Worm (Caenorhabditis elegans) whole organism, mixed stage, embryonic: Measurements from ENCODE around the gene Y43F8B.9.

Experiments
- M03D4.4 ChIP-seq: sonication (generic microtip); optimal IDR thresholded peaks from 2 replicates; lab custom pipeline; 2017; ENCODE audit warnings: mild to moderate bottlenecking, missing genetic modification characterization, missing compliant biosample characterization
- bed-3 ChIP-seq: fragments of 200-800 bp; sonication (Bioruptor generic); optimal IDR thresholded peaks from 3 replicates; lab custom pipeline; 2018; ENCODE audit warnings: mild to moderate bottlenecking, missing genetic modification characterization, moderate library complexity, missing compliant biosample characterization
- ceh-39 ChIP-seq: fragments of 150-350 bp; optimal IDR thresholded peaks from 2 replicates; lab custom pipeline; 2014; ENCODE audit warnings: missing biosample characterization, missing genetic modification characterization
- ceh-43 ChIP-seq: fragments of 200-800 bp; sonication (Bioruptor generic); optimal IDR thresholded peaks from 2 replicates; lab custom pipeline; 2018; ENCODE audit warnings: mild to moderate bottlenecking, missing genetic modification characterization, moderate library complexity, missing compliant biosample characterization
- ceh-83 ChIP-seq: fragments of 200-800 bp; sonication (Bioruptor generic); optimal IDR thresholded peaks from 2 replicates; lab custom pipeline; 2018; ENCODE audit warnings: mild to moderate bottlenecking, missing genetic modification characterization, missing compliant biosample characterization
- ces-1 ChIP-seq: fragments of 150-350 bp; optimal IDR thresholded peaks from 2 replicates; lab custom pipeline; 2014; ENCODE audit warnings: missing biosample characterization, missing genetic modification reagents, missing genetic modification characterization
- cnd-1 ChIP-seq: fragments of 200-800 bp; sonication (Bioruptor generic); optimal IDR thresholded peaks from 2 replicates; lab custom pipeline; 2018; ENCODE audit warnings: mild to moderate bottlenecking, missing genetic modification characterization, missing compliant biosample characterization
- drap-1 ChIP-seq: fragments of 200-800 bp; sonication (Bioruptor generic); optimal IDR thresholded peaks from 3 replicates; lab custom pipeline; 2018; ENCODE audit warnings: mild to moderate bottlenecking, missing genetic modification characterization, missing compliant biosample characterization
- elt-1 ChIP-seq: sonication (generic microtip); optimal IDR thresholded peaks from 2 replicates; lab custom pipeline; 2017; ENCODE audit warnings: missing genetic modification characterization, mild to moderate bottlenecking, missing compliant biosample characterization, antibody characterized with exemption, moderate library complexity, borderline replicate concordance; ENCODE audit not compliant: insufficient read depth
- flh-1 ChIP-seq: fragments of 200-800 bp; sonication (Bioruptor generic); optimal IDR thresholded peaks from 2 replicates; lab custom pipeline; 2018; ENCODE audit warnings: mild to moderate bottlenecking, missing genetic modification characterization, moderate library complexity, missing compliant biosample characterization
- ham-2 ChIP-seq: fragments of 200-800 bp; sonication (Bioruptor generic); optimal IDR thresholded peaks from 2 replicates; lab custom pipeline; 2018; ENCODE audit warnings: mild to moderate bottlenecking, missing genetic modification characterization, missing compliant biosample characterization
- hlh-1 ChIP-seq: fragments of 150-350 bp; optimal IDR thresholded peaks from 2 replicates; lab custom pipeline; 2014; ENCODE audit warnings: missing biosample characterization, missing genetic modification reagents, missing genetic modification characterization
- lin-13 ChIP-seq: fragments of 150-350 bp; optimal IDR thresholded peaks from 2 replicates; lab custom pipeline; 2014; ENCODE audit warnings: missing biosample characterization, missing genetic modification characterization
- lin-32 ChIP-seq: fragments of 200-800 bp; sonication (Bioruptor generic); optimal IDR thresholded peaks from 2 replicates; lab custom pipeline; 2018; ENCODE audit warnings: mild to moderate bottlenecking, missing genetic modification characterization, missing compliant biosample characterization
- mab-5 ChIP-seq: fragments of 150-350 bp; optimal IDR thresholded peaks from 2 replicates; lab custom pipeline; 2014; ENCODE audit warnings: missing biosample characterization, missing genetic modification characterization
- mep-1 ChIP-seq: fragments of 150-350 bp; optimal IDR thresholded peaks from 2 replicates; lab custom pipeline; 2017; ENCODE audit warnings: missing biosample characterization, missing genetic modification reagents, missing genetic modification characterization, inconsistent platforms
- mls-2 ChIP-seq: sonication (generic microtip); optimal IDR thresholded peaks from 2 replicates; lab custom pipeline; 2016; ENCODE audit warnings: mild to moderate bottlenecking, missing genetic modification characterization, moderate library complexity, missing compliant biosample characterization
- nhr-12 ChIP-seq: fragments of 150-350 bp; optimal IDR thresholded peaks from 2 replicates; lab custom pipeline; 2014; ENCODE audit warnings: missing biosample characterization, missing genetic modification characterization
- nhr-2 ChIP-seq: fragments of 150-350 bp; optimal IDR thresholded peaks from 2 replicates; lab custom pipeline; 2014; ENCODE audit warnings: missing biosample characterization, missing genetic modification characterization
- nhr-237 ChIP-seq: fragments of 150-350 bp; optimal IDR thresholded peaks from 2 replicates; lab custom pipeline; 2014; ENCODE audit warnings: missing biosample characterization, missing genetic modification characterization
- nhr-28 ChIP-seq: fragments of 150-350 bp; optimal IDR thresholded peaks from 2 replicates; lab custom pipeline; 2014; ENCODE audit warnings: missing biosample characterization, missing genetic modification characterization
- nhr-76 ChIP-seq: sonication (generic microtip); optimal IDR thresholded peaks from 2 replicates; lab custom pipeline; 2017; ENCODE audit warnings: missing biosample characterization, missing genetic modification characterization
- pha-4 ChIP-seq: fragments of 150-350 bp; optimal IDR thresholded peaks from 2 replicates; lab custom pipeline; 2018; ENCODE audit warnings: missing biosample characterization, missing genetic modification reagents, missing genetic modification characterization
- sem-2 ChIP-seq: fragments of 200-800 bp; sonication (Bioruptor generic); optimal IDR thresholded peaks from 2 replicates; lab custom pipeline; 2018; ENCODE audit warnings: mild to moderate bottlenecking, missing genetic modification characterization, missing compliant biosample characterization
- snpc-4 ChIP-seq: fragments of 150-350 bp; optimal IDR thresholded peaks from 2 replicates; lab custom pipeline; 2014; ENCODE audit warnings: missing biosample characterization, missing genetic modification characterization
- sptf-1 ChIP-seq: sonication (generic microtip); optimal IDR thresholded peaks from 2 replicates; lab custom pipeline; 2017; ENCODE audit warnings: mild to moderate bottlenecking, missing genetic modification characterization, moderate library complexity, missing compliant biosample characterization
- tbx-8 ChIP-seq: fragments of 200-800 bp; sonication (Bioruptor generic); optimal IDR thresholded peaks from 2 replicates; lab custom pipeline; 2018; ENCODE audit warnings: mild to moderate bottlenecking, missing genetic modification characterization, moderate library complexity, missing compliant biosample characterization
- unc-120 ChIP-seq: sonication (generic microtip); optimal IDR thresholded peaks from 2 replicates; lab custom pipeline; 2017; ENCODE audit warnings: missing genetic modification characterization, missing compliant biosample characterization; ENCODE audit not compliant: poor library complexity, severe bottlenecking
- unc-39 ChIP-seq: fragments of 150-350 bp; optimal IDR thresholded peaks from 2 replicates; lab custom pipeline; 2014; ENCODE audit warnings: missing biosample characterization, missing genetic modification characterization
- unc-62 ChIP-seq: fragments of 150-350 bp; optimal IDR thresholded peaks from 2 replicates; lab custom pipeline; 2014; ENCODE audit warnings: missing biosample characterization, missing genetic modification reagents, missing genetic modification characterization
- zip-8 ChIP-seq: fragments of 150-350 bp; optimal IDR thresholded peaks from 2 replicates; lab custom pipeline; 2014; ENCODE audit warnings: missing biosample characterization, missing genetic modification characterization
- ztf-11 ChIP-seq: fragments of 150-350 bp; optimal IDR thresholded peaks from 2 replicates; lab custom pipeline; 2014; ENCODE audit warnings: missing biosample characterization, missing genetic modification characterization

Gene Y43F8B.9

ce11 chrV:19470385-19470784 lies 7.6 kb upstream of the Y43F8B.9 start, which contains the start of gene Y43F8B.11:
Gene Y43F8B.11, plus strand, starts transcription at chrV:19470685.
- TF ChIP-seq unc-39 (tag; lab: Kevin White, UChicago) (no peak), M03D4.4 (tag; lab: Kevin White, UChicago) (no peak), flh-1 (no peak), nhr-2 (tag; lab: Kevin White, UChicago) (no peak), ztf-11 (no peak), pha-4 (tag; lab: Kevin White, UChicago) (no peak), lin-32 (GFP tag; lab: Kevin White, UChicago) (no peak), ham-2 (GFP tag; lab: Kevin White, UChicago) (no peak), bed-3 (GFP tag; lab: Kevin White, UChicago) (no peak), lin-13 (tag; lab: Kevin White, UChicago) (no peak), drap-1 (GFP tag; lab: Kevin White, UChicago) (no peak), sptf-1 (no peak), nhr-76 (tag; lab: Kevin White, UChicago) (no peak), nhr-237 (tag; lab: Kevin White, UChicago) (no peak), zip-8 (tag; lab: Kevin White, UChicago) (no peak), mab-5 (tag; lab: Kevin White, UChicago) (no peak), sem-2 (GFP tag; lab: Kevin White, UChicago) (no peak), tbx-8 (GFP tag; lab: Kevin White, UChicago) (no peak)

ce11 chrV:19473842-19474514 lies 4.0 kb upstream of the Y43F8B.9 start, which contains the start of gene Y43F8B.10:
Gene Y43F8B.10, plus strand, starts transcription at chrV:19474464.
- TF ChIP-seq hlh-1, result peak; percentile 64
- no peak for TF ChIP-seq pha-4 (tag; lab: Kevin White, UChicago)
- no peak for TF ChIP-seq M03D4.4 (tag; lab: Kevin White, UChicago)
- peak; percentile 29 for TF ChIP-seq unc-120 (tag; lab: Kevin White, UChicago)
- no peak for TF ChIP-seq nhr-28 (tag; lab: Kevin White, UChicago)
- no peak for TF ChIP-seq mab-5 (tag; lab: Kevin White, UChicago)
- TF ChIP-seq ceh-43, result no peak
- TF ChIP-seq lin-32 (GFP tag; lab: Kevin White, UChicago), result no peak

DNA sequence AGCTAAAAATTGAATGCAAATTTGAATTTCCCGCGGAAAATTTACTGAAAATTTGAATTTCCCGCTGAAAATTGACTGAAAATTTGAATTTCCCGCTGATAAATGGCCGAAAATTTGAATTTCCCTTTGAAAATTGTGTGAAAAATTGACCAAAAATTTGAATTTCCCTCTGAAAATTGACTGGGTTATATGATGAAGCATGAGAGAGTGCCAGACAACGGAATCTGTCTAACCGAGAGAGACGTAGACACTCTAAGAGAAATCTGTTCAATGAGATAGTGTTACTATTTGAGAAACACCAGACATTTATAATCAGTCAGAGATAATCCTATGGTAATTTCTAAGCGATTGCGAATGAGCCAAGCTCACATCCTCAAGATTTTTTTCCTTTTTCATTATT lies 650 bp upstream of the Y43F8B.9 start:
- no peak for TF ChIP-seq ces-1
- no peak for TF ChIP-seq nhr-76 (tag; lab: Kevin White, UChicago)
- no peak for TF ChIP-seq sem-2 (GFP tag; lab: Kevin White, UChicago)
- no peak for TF ChIP-seq ceh-39 (tag; lab: Kevin White, UChicago)
- TF ChIP-seq elt-1 (tag; lab: Kevin White, UChicago), result no peak
- no peak for TF ChIP-seq M03D4.4 (tag; lab: Kevin White, UChicago)
- no peak for TF ChIP-seq unc-120 (tag; lab: Kevin White, UChicago)
- TF ChIP-seq nhr-12, result no peak
- TF ChIP-seq ceh-83, result no peak
- no peak for TF ChIP-seq lin-13 (tag; lab: Kevin White, UChicago)
- no peak for TF ChIP-seq cnd-1 (tag; lab: Kevin White, UChicago)
- no peak for TF ChIP-seq unc-39 (tag; lab: Kevin White, UChicago)
- TF ChIP-seq snpc-4 (tag; lab: Kevin White, UChicago), result no peak
- TF ChIP-seq mls-2 (tag; lab: Kevin White, UChicago), result no peak
- no peak for TF ChIP-seq ztf-11
- TF ChIP-seq pha-4 (tag; lab: Kevin White, UChicago), result no peak
- no peak for TF ChIP-seq drap-1 (GFP tag; lab: Kevin White, UChicago)
- no peak for TF ChIP-seq mep-1 (tag; lab: Kevin White, UChicago)
- TF ChIP-seq sptf-1, result no peak
- no peak for TF ChIP-seq hlh-1

DNA sequence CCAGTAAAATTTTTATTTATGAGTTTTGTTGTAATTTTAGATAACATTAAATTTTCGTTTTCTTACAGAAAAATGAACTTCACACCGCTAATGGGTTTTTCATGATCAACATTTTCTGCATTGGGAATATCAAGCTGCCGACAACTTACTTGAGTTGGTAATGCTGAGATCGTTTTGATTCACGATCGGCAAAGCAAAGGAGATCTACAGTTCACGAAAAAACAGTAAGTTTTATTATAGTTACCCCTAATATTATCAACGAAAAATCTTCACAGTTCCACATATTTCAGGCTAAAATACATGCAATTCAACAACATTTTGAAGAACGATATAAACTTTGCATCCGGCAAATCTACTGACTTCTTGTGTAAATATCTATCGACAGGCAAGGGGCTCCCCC lies 4.6 kb downstream of the Y43F8B.9 start, which contains the start of gene Y43F8B.22:
Gene Y43F8B.22, plus strand, starts transcription at position 301 of the 400 bp plus-strand sequence.
- no peak for TF ChIP-seq mep-1 (tag; lab: Kevin White, UChicago)
- no peak for TF ChIP-seq lin-13 (tag; lab: Kevin White, UChicago)
- no peak for TF ChIP-seq tbx-8 (GFP tag; lab: Kevin White, UChicago)
- no peak for TF ChIP-seq ceh-39 (tag; lab: Kevin White, UChicago)
- no peak for TF ChIP-seq zip-8 (tag; lab: Kevin White, UChicago)
- TF ChIP-seq flh-1, result no peak
- no peak for TF ChIP-seq cnd-1 (tag; lab: Kevin White, UChicago)
- TF ChIP-seq nhr-2 (tag; lab: Kevin White, UChicago), result no peak
- TF ChIP-seq mls-2 (tag; lab: Kevin White, UChicago), result no peak
- TF ChIP-seq nhr-76 (tag; lab: Kevin White, UChicago), result no peak
- TF ChIP-seq unc-62 (GFP tag; lab: Kevin White, UChicago), result no peak
- no peak for TF ChIP-seq ztf-11
- no peak for TF ChIP-seq sptf-1
